Worm (Caenorhabditis elegans) whole organism, mixed stage, embryonic: ENCODE results near the gene bec-1.

Source experiments
- blmp-1 ChIP-seq: fragments of 150-350 bp; optimal IDR thresholded peaks from 2 replicates; lab custom pipeline; 2014; ENCODE audit warnings: missing biosample characterization, missing genetic modification characterization
- mep-1 ChIP-seq: fragments of 150-350 bp; optimal IDR thresholded peaks from 2 replicates; lab custom pipeline; 2017; ENCODE audit warnings: missing biosample characterization, missing genetic modification reagents, missing genetic modification characterization, inconsistent platforms
- nhr-12 ChIP-seq: fragments of 150-350 bp; optimal IDR thresholded peaks from 2 replicates; lab custom pipeline; 2014; ENCODE audit warnings: missing biosample characterization, missing genetic modification characterization
- unc-62 ChIP-seq: fragments of 150-350 bp; optimal IDR thresholded peaks from 2 replicates; lab custom pipeline; 2014; ENCODE audit warnings: missing biosample characterization, missing genetic modification reagents, missing genetic modification characterization

ce11 chrIV:5660239-5660638 is 4.0 kb downstream of the bec-1 start, which contains the start of gene skn-1:
- no peak for TF ChIP-seq mep-1
- no peak for TF ChIP-seq nhr-12 (tag; lab: Kevin White, UChicago)
- TF ChIP-seq blmp-1 (tag; lab: Kevin White, UChicago), result no peak
- TF ChIP-seq unc-62 (GFP tag; lab: Kevin White, UChicago), result no peak
